Worm (Caenorhabditis elegans): ENCODE measurements around the gene swsn-6.

DNA sequence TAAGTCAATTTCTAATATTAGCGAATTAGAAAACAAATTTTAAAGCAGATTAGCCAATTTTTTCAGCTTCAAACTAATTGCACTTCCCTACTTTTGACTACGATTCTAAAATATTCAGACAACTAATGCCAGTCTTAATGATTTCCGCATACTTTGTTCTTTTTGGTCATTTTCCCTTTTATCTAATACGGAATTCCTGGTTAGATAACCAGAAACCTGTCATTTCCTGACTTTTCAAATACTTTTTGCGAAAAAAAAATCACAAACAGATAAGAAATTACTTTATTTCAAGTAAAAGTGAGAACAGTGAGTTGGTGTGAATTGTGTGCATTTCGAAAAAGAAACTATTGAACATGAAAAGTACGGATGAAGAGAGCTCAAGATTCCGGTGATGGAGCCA, 14.7 kb upstream of the swsn-6 start:
- TF ChIP-seq tra-4 (tag; optimal IDR thresholded peaks at IDR 0.05): no peak
- TF ChIP-seq B0310.2 (tag; optimal IDR thresholded peaks at IDR 0.05): no peak
- TF ChIP-seq sea-1 (GFP tag; conservative IDR thresholded peaks at IDR 0.05): no peak
- no peak for TF ChIP-seq pes-1 (GFP tag; IDR thresholded peaks at IDR 0.05)
- TF ChIP-seq tbx-11 (GFP tag; IDR thresholded peaks at IDR 0.05): no peak
- TF ChIP-seq F13C5.2 (tag; optimal IDR thresholded peaks at IDR 0.05): no peak
- TF ChIP-seq hmg-4 (GFP tag; optimal IDR thresholded peaks at IDR 0.05): no peak
- TF ChIP-seq hnd-1 (tag; optimal IDR thresholded peaks at IDR 0.05): no peak
- no peak for TF ChIP-seq ceh-13 (GFP tag; optimal IDR thresholded peaks at IDR 0.05)

Data from whole organism, early embryonic.